Worm (Caenorhabditis elegans) whole organism, midembryonic: ENCODE measurements around the gene srbc-54.
"Not testable (repeated sequence)": the region's sequence is repeated elsewhere in the genome, so short reads cannot be mapped to it uniquely, and the experiment has no call there.

Experiments
- T22C8.4 ChIP-seq: fragments of 200-800 bp; sonication (Bioruptor generic); IDR thresholded peaks from 2 replicates; pipeline ENCODE4 v1.3.6; 2022; ENCODE audit warnings: missing genetic modification characterization, missing compliant biosample characterization
- cog-1 ChIP-seq: sonication (generic microtip); optimal IDR thresholded peaks from 2 replicates; lab custom pipeline; 2016; ENCODE audit warnings: missing genetic modification characterization, missing compliant biosample characterization
- flt-1 ChIP-seq: fragments of 200-800 bp; sonication (Bioruptor generic); IDR thresholded peaks from 2 replicates; pipeline ENCODE4 v1.3.6; 2022; ENCODE audit warnings: missing genetic modification characterization, missing compliant biosample characterization
- klf-2 ChIP-seq: fragments of 200-800 bp; sonication (Bioruptor generic); conservative IDR thresholded peaks from 2 replicates; pipeline ENCODE4 v1.3.6; 2022; ENCODE audit warnings: missing genetic modification reagents, missing genetic modification characterization, missing compliant biosample characterization
- med-1 ChIP-seq: sonication (generic microtip); optimal IDR thresholded peaks from 2 replicates; lab custom pipeline; 2017; ENCODE audit warnings: missing genetic modification characterization, mild to moderate bottlenecking, missing compliant biosample characterization, antibody characterized with exemption, missing genetic modification reagents; ENCODE audit not compliant: insufficient read depth
- ref-1 ChIP-seq: fragments of 200-800 bp; sonication (Bioruptor generic); conservative IDR thresholded peaks from 2 replicates; pipeline ENCODE4 v1.3.6; 2022; ENCODE audit warnings: missing genetic modification reagents, missing genetic modification characterization, missing compliant biosample characterization
- tab-1 ChIP-seq: fragments of 200-800 bp; sonication (Bioruptor generic); IDR thresholded peaks from 2 replicates; pipeline ENCODE4 v1.3.6; 2022; ENCODE audit warnings: missing genetic modification characterization, missing compliant biosample characterization
- ztf-23 ChIP-seq: fragments of 200-800 bp; sonication (Bioruptor generic); IDR thresholded peaks from 2 replicates; pipeline ENCODE4 v1.3.6; 2022; ENCODE audit warnings: missing genetic modification reagents, missing genetic modification characterization, missing compliant biosample characterization
- ztf-29 ChIP-seq: fragments of 200-800 bp; sonication (Bioruptor generic); IDR thresholded peaks from 2 replicates; pipeline ENCODE4 v1.3.6; 2022; ENCODE audit warnings: missing genetic modification reagents, missing genetic modification characterization, missing compliant biosample characterization

Gene srbc-54

DNA sequence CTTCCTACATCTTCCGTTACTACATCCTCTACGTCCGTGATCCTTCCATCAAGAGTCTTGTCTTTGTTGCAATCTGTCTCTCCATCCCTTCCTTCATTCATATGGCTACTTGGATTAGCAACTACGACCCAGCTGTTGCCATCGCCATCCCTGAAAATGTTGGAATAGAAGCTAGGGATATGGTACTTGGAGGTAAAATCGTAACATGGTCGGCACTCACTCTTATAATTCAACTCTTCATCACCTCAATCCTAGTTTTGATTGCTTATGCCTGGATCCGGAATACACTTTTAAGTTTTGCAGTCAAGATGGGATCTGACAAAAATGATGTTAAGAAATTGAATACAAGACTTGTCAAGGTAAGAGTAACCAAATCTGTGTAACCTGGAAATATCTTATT, 29.8 kb downstream of the srbc-54 start, which contains the start of gene T26E4.18:
Gene T26E4.18 (minus strand): TSS at position 101 of the 400 bp plus-strand sequence.
- TF ChIP-seq ztf-29 (GFP tag; lab: Robert Waterston, UW); T22C8.4; klf-2 (GFP tag; lab: Robert Waterston, UW): not testable (repeated sequence)

DNA sequence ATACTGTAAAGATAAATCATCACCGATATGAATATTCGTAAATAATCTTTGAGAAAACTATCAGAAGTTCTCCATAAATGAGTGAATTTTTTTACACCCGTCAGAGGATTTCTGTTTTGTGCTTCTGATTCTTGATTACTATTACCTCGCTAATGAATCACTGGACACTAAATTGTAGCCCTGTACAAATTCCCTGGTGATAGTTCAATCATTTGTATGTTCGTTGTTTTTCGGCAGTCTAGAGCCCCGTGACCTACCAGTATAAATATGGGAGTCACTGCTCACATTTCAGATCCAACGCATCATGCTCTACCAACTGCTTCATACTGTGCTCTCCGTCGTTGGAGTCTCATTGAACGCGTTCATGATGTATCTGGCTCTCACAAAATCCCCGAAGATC, 30.4 kb downstream of the srbc-54 start, which contains the start of gene srd-27:
Gene srd-27 (plus strand): TSS at position 301 of the 400 bp plus-strand sequence.
- TF ChIP-seq ref-1; ztf-23 (GFP tag; lab: Robert Waterston, UW); cog-1: not testable (repeated sequence)

DNA sequence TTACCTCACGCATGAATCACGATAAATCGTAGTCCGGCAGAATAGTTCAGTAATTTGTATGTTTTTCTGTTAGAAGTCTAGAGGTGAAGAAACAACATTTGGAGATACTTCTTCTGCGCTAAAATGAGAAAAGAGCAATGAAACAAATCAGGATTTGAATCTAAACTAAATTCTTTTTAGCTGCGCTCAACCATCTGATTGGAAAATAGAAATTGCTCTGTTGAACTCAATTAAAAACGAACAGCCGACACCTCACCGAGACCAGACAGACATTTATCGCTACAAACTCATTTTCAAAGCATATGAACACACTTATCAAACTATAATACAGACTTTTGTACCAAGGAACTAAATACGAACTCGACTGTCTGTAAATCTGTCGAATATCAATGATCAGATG, 30.9 kb downstream of the srbc-54 start, which contains the start of gene T26E4.9:
Gene T26E4.9 (minus strand): TSS at position 101 of the 400 bp plus-strand sequence.
- not testable (repeated sequence) for TF ChIP-seq tab-1; klf-2 (GFP tag; lab: Robert Waterston, UW); cog-1

DNA sequence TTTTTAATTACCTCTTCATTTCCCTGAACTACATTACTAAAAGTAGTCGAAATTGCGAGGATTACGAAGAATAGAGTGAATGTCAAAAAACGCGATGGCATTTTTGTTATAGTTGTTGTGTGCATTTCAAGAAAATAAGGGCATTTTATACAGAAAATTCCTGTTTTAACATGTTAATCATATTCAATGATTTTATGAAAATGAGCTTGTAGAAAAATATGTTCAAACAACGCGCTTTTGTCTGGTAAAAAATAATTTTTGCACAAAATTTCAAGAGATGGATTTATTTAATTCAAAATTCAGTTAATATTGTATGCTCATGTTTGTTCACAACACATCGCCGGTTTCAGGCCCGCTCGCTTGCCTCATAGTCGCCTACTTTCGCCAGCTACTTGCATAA, 35.4 kb downstream of the srbc-54 start, which contains the start of gene T26E4.10:
Gene T26E4.10 (minus strand): TSS at position 101 of the 400 bp plus-strand sequence.
- no peak for TF ChIP-seq ztf-29 (GFP tag; lab: Robert Waterston, UW)
- TF ChIP-seq tab-1, result no peak
- TF ChIP-seq klf-2 (GFP tag; lab: Robert Waterston, UW), result no peak
- TF ChIP-seq flt-1 (GFP tag; lab: Robert Waterston, UW), result no peak
- TF ChIP-seq cog-1, result no peak
- no peak for TF ChIP-seq ref-1
- TF ChIP-seq ztf-23 (GFP tag; lab: Robert Waterston, UW), result no peak
- TF ChIP-seq T22C8.4, result no peak
- no peak for TF ChIP-seq med-1

DNA sequence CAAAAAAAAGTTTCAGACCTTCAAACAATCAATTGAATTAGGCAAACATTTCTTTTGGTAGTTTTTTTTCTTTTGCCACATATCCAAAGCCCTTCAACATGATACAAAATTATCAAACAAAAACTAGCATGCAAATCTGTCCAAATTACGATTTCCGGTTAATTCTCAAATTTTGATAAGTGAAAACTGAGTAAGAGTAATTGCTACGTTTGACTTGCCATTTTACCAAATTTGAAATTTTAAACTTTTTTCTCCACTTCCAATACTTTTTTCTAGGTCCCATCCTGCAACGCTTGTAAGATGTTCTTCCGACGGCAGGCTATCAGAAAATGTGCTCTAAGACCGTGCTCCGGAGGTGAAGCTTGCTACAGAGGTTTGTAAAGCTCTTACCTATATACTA, 37.4 kb downstream of the srbc-54 start, which contains the start of gene nhr-223:
Gene nhr-223 (plus strand): TSS at position 301 of the 400 bp plus-strand sequence.
- TF ChIP-seq T22C8.4, result no peak
- TF ChIP-seq flt-1 (GFP tag; lab: Robert Waterston, UW), result no peak
- no peak for TF ChIP-seq ztf-23 (GFP tag; lab: Robert Waterston, UW)
- no peak for TF ChIP-seq ztf-29 (GFP tag; lab: Robert Waterston, UW)
- TF ChIP-seq klf-2 (GFP tag; lab: Robert Waterston, UW), result no peak
- TF ChIP-seq cog-1, result no peak
- no peak for TF ChIP-seq med-1
- TF ChIP-seq tab-1, result no peak
- no peak for TF ChIP-seq ref-1

DNA sequence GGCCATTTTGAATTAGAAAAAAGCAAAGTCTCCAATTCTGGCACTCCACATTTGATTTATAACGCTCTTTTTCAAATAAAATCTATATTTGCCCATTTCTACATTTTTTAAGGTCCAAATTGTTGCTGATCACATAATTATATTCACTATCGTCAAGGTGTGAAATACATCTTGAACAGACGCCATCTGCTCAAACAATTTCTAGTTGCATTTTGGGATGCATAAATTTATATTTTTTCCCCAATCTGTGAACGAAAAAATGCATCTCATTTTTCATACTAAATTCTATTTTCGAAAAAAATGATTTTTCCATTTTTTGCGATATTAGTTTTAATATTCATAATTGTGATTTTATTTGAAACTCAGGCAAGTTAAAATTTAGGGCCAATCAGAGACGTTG, 40.3 kb downstream of the srbc-54 start, which contains the start of gene T26E4.7:
Gene T26E4.7 (plus strand): TSS at position 301 of the 400 bp plus-strand sequence.
- no peak for TF ChIP-seq ztf-23 (GFP tag; lab: Robert Waterston, UW)
- TF ChIP-seq tab-1, result no peak
- TF ChIP-seq ref-1, result no peak
- no peak for TF ChIP-seq flt-1 (GFP tag; lab: Robert Waterston, UW)
- TF ChIP-seq cog-1, result no peak
- TF ChIP-seq klf-2 (GFP tag; lab: Robert Waterston, UW), result no peak
- TF ChIP-seq med-1, result no peak

DNA sequence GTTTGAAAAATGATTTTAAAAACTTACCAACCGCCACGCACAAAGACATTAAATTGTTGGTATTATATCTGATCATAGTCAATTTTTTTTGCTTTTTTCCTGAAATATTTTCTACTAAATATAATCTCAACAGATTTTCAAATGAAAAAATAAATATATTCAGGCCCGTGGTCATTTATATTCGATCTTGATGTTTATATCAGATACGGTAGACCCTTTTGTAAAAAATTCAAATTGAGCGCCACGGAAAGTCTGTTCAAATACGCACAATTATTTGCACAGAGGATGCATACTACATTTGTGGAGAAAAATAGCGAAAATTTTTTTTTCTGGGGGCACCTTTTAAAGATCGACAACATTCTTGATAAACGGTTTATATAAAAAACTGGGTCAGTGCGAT, 41.1 kb downstream of the srbc-54 start, which contains the start of gene T26E4.4:
Gene T26E4.4 (minus strand): TSS at position 101 of the 400 bp plus-strand sequence.
- no peak for TF ChIP-seq ztf-23 (GFP tag; lab: Robert Waterston, UW)
- TF ChIP-seq tab-1, result no peak
- no peak for TF ChIP-seq med-1

DNA sequence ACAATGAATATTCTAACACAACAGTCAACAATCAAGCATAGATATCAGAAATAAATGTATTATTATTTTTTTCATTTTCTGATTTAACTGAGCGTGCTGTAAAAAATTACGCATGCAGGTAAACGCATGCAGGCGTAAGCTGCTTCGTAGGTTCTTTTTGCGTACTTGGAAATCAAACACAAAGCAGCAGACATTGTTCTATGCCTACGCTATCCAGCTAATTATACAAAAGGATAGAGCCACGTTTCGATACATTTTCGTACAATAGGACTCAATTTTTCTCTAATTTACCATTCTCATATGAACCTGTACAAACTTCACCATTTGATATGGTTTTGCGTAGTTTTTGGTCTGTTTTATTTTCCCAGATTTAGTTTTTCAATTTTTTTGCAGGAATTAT, 51.0 kb downstream of the srbc-54 start, which contains the start of gene T26E4.3:
Gene T26E4.3 (plus strand): TSS at position 301 of the 400 bp plus-strand sequence.
- TF ChIP-seq ztf-23 (GFP tag; lab: Robert Waterston, UW), result no peak
- no peak for TF ChIP-seq ztf-29 (GFP tag; lab: Robert Waterston, UW)
- TF ChIP-seq cog-1, result no peak
- TF ChIP-seq T22C8.4, result no peak
- no peak for TF ChIP-seq med-1
- TF ChIP-seq ref-1, result no peak
- no peak for TF ChIP-seq tab-1
- no peak for TF ChIP-seq klf-2 (GFP tag; lab: Robert Waterston, UW)
- no peak for TF ChIP-seq flt-1 (GFP tag; lab: Robert Waterston, UW)
